Fruit fly (Drosophila melanogaster): Measurements from ENCODE around the gene ninaC.

DNA sequence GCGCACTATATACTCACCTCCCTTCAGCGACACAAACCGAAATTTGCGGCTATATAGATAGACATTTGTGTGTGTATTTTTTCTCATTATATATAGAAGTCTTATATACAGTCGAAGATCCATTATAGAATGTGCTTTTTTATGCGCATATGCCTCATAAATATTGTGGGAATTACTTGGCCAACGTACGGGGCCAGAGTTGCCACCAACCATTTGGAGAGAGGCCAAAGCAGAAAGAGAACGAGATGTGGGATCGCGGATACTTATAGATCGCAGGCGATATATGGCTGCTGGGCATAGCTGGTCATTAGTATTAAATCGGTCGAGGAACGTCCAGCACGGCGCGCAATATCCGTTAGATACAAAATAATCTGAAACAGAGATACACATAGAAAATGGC lies 27.4 kb downstream of the ninaC start, which contains the start of gene CG5177:
- TF ChIP-seq CG8478 (optimal IDR thresholded peaks at IDR 0.05) (no peak), CTCF (optimal IDR thresholded peaks at IDR 0.05) (no peak)
